Fruit fly (Drosophila melanogaster) ovary, adult (tissue): ENCODE results near the gene Cnx99A.
A peak's percentile ranks its signal among the peaks of the same experiment; 100 is the strongest.

Source experiments
- CG17801 ChIP-seq: fragments of 200-800 bp; optimal IDR thresholded peaks from 2 replicates; lab custom pipeline; 2019; ENCODE audit warnings: missing biosample characterization, mild to moderate bottlenecking, missing genetic modification characterization, moderate library complexity; ENCODE audit not compliant: partially characterized antibody

The Cnx99A gene

dm6 chr3R:29319481-29320289 is at the start of gene Cnx99A:
Gene Cnx99A, minus strand, starts transcription at chr3R:29319644.
- peak; percentile 80 for TF ChIP-seq CG17801 (GFP tag; lab: Kevin White, UChicago)

dm6 chr3R:29369038-29369437 is 49.6 kb upstream of the Cnx99A start, which contains the start of gene CG45546:
Gene CG45546, plus strand, starts transcription at chr3R:29369338.
- no peak for TF ChIP-seq CG17801 (GFP tag; lab: Kevin White, UChicago)

dm6 chr3R:29362391-29362790 is 42.9 kb upstream of the Cnx99A start:
- TF ChIP-seq CG17801 (GFP tag; lab: Kevin White, UChicago): no peak

DNA sequence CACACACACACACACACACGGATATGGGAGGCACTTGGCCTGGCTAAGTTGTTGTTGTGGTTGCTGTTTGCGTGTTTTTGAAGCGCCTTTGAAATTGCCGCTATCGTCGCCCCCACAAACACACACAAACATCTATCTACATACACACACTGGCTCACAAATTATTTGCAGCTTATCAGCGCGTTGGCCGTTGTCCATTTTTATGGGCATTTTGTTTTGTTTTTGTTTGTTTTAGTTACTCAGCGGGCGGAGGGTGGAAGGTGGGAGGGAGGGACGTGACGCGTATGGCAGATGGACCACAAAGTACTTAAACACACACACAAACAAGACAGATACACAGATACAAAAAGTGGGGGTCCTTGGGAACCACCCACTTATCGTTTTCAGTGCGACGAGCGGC is 34.0 kb upstream of the Cnx99A start:
- TF ChIP-seq CG17801 (GFP tag; lab: Kevin White, UChicago): no peak

dm6 chr3R:29328607-29329006 is 9.2 kb upstream of the Cnx99A start:
- no peak for TF ChIP-seq CG17801 (GFP tag; lab: Kevin White, UChicago)

- TF ChIP-seq CG17801 (GFP tag; lab: Kevin White, UChicago): no peak
Observed at dm6 chr3R:29322637-29323036, 3.2 kb upstream of the Cnx99A start.

DNA sequence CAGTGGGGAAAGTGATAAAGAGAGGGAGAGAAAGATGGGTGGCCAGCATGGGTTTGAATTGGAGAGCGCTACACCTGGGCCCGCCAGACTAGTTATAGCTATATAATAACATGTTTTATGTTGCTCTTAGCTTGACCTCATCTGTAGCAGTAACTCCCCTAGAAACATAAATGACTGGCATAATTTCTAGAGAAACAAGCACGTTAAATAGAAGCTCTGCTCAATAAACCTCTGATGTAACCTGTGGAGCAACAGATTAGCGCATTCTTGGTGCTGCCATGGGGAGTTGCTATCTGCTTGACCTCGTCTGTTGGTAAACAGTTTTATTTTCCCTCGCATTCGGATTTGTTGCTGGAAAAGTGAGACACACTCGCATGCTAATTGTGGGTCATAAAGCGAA is 771 bp downstream of the Cnx99A start:
- TF ChIP-seq CG17801 (GFP tag; lab: Kevin White, UChicago): peak; percentile 48

DNA sequence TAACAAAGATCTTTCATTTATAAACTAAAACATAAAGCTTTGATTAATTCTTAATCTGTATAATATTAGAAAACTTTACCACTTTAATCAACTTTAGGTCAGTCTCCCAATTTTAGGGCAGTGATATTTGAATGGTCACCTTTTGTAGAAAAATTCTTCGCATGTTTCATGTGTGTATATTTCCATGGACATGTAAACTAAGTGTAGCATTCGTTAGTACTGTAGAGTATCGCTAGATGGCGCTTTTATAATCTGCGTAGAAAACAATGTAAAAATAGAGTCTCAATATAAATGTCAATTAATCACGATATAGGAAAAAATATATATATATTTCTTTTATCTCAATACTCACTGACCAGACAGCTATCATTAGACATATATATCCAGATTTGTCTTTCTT is 6.4 kb downstream of the Cnx99A start:
- TF ChIP-seq CG17801 (GFP tag; lab: Kevin White, UChicago): no peak

DNA sequence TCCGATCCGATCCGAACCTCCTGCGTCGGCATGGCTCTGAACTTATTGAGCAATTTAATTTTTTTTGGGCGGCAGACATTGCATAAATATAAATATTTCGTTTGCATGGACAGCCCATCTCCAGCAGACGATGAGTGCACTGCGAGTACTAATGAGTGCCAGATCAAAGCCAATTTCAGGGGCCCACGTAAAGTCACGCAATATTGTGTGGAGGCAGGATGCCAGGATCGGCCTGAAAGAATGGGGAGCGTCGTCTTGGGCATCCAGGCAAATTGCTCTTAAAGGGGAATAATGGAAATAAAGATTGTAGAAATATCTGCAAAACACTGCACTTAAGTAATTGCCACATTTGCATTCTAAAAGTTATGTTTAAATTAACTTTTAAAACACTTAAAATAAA is 8.3 kb downstream of the Cnx99A start:
- TF ChIP-seq CG17801 (GFP tag; lab: Kevin White, UChicago): no peak

dm6 chr3R:29309907-29310306 is 9.5 kb downstream of the Cnx99A start:
- TF ChIP-seq CG17801 (GFP tag; lab: Kevin White, UChicago): no peak

DNA sequence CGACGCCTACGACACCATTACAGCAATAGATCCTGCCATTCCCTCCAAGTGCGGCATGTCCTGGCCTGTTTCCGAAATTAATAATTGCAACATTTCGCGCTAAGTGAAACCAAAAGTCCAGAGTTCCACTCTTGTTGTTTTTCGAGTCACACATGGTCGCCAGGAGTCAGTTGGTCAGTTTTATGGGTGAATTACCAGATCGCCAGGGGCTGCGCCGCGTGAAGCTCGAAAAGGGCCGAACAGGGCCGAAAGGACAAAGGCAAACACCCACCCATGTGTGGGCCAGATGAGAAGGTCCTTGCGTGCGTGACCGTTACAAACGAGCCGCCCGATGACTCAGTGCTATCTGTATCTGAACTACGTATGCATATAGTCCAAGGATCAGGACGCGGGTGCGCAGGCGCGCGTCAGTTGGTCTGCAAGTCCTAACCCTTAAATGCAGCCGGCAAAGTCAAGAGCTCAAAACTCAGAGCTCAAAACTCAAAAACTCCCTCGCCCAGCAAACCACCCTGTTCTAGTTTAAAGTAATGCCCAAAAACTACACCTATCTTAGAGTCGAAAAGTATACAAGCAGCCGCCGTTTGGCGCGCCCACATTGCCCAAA is 10.5 kb downstream of the Cnx99A start:
- no peak for TF ChIP-seq CG17801 (GFP tag; lab: Kevin White, UChicago)

DNA sequence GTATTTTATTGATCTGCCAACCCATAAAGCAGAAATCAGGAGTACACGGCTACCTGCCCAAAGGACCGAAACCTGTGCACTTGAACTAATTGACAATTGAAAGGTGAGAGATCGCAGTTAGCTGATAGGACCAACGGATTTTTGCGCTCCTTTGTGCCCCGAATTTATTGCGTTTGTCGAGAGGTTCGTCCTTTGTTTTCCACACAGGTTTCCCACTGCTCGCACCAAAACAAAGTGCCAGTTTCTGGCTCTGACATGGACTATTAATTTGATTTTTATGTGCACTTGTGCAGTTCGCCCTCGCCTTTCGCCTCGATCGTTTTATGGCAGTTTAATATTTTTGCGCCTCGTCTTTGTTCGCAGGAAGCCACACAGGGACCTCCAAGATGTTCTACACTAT is 11.8 kb downstream of the Cnx99A start:
- TF ChIP-seq CG17801 (GFP tag; lab: Kevin White, UChicago): no peak

dm6 chr3R:29306961-29307469 is 12.4 kb downstream of the Cnx99A start:
- TF ChIP-seq CG17801 (GFP tag; lab: Kevin White, UChicago): no peak

DNA sequence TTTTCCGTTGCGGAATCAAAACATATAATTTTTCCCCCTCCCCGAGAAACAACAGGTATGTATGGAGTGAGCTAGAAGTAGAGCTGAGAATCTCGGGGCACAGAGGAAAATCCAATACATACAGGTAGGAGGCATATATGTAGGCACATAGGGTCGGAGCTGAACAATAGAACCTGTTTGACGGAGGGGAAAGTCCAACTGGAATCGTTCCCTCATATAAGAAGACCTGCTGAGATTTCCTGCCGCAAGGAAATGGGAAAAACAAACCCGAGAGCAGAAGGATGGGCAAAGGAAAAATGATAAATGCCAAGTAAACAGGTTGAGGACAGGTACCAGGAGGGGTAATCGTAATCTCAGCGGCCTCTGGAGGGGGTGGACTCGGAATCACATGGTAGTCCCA is 15.3 kb downstream of the Cnx99A start:
- no peak for TF ChIP-seq CG17801 (GFP tag; lab: Kevin White, UChicago)

DNA sequence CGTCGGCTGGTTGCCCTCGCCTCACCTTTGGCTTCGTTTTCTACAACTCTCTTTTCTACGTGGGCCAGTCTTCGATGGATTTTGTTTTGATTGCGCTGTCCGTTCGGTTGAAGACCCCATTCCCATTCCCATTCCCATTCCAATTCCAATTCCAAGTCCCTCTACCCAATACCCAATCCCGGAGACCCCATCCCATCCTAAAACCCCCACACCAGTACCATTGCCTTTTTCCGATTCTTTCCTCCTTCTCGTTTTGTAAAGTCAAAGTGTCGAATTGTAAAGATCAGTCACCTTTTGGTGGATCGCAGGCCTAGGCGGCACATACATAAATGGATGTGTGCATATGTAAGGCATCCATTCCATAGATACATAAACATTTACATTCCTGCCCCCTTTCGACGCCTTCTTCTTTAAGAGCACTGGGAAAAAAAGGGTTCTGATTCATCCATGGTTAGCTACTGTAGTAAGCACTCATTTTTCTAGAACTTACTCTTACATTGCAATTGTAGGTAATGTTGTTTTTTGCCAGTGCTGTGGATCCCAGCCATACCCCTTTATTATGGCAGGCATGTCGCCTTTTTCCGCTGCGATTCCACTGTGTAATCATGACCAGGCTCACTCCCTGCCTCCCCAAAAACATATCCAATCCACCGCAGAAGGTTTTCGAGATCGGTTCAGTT is 19.5 kb downstream of the Cnx99A start:
- TF ChIP-seq CG17801 (GFP tag; lab: Kevin White, UChicago): no peak
